Fruit fly (Drosophila melanogaster): Measurements from ENCODE around the gene CG34250.
A peak's percentile ranks its signal among the peaks of the same experiment; 100 is the strongest.

The CG34250 gene

DNA sequence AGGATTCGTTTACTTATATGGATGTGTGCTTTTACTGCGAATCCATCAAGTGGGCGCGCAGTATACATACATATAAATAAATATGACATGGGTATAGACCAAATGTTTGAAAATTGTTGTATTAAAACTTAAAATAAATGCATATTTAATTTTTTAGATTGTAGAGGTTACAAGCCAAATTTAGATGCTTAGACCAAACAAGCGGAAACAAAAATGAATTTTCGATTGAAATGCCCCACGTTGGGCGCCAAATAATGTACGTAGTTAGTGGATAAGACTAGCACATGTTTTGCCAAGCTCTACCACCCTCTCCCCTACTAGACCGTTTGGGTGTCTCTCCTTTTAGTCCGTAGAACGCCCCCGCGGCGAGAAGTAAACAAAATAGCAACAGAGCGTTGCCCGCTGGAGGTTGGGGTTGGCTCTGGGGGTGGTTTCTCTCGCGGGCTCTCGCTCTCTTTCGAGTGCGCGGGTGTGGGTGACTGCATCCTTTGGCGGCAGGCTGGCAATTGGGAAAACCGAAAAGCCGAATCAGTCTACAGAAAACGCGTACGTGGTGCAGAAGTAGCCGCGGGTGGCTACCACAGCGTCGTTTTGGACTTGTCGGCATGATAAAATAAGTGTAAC, 37.0 kb upstream of the CG34250 start, which contains the start of gene CG18265:
CG18265 (plus strand) TSS at position 530 of the 624 bp plus-strand sequence.
- TF ChIP-seq CG7368 (GFP tag; optimal IDR thresholded peaks at IDR 0.05), result peak; percentile 4
- no peak for TF ChIP-seq Eip93F (GFP tag; optimal IDR thresholded peaks at IDR 0.05)

dm6 chr3L:17441602-17442001, 34.4 kb upstream of the CG34250 start:
- TF ChIP-seq CG34406 (GFP tag; optimal IDR thresholded peaks at IDR 0.05), result no peak
- no peak for TF ChIP-seq fd85E (GFP tag; optimal IDR thresholded peaks at IDR 0.05)
- no peak for TF ChIP-seq dac (GFP tag; optimal IDR thresholded peaks at IDR 0.05)
- no peak for TF ChIP-seq CG4318 (GFP tag; optimal IDR thresholded peaks at IDR 0.05)
- TF ChIP-seq dsx (GFP tag; optimal IDR thresholded peaks at IDR 0.05; ENCODE audit: poor library complexity, severe bottlenecking), result no peak
- TF ChIP-seq eg (GFP tag; IDR thresholded peaks at IDR 0.05), result no peak
- TF ChIP-seq Lpt (GFP tag; optimal IDR thresholded peaks at IDR 0.05), result no peak
- TF ChIP-seq esn (GFP tag; optimal IDR thresholded peaks at IDR 0.05), result no peak
- no peak for TF ChIP-seq pdm3 (GFP tag; optimal IDR thresholded peaks at IDR 0.05)
- no peak for TF ChIP-seq CG9139 (GFP tag; optimal IDR thresholded peaks at IDR 0.05)

dm6 chr3L:17444569-17444968, 31.5 kb upstream of the CG34250 start:
- TF ChIP-seq achi (GFP tag; optimal IDR thresholded peaks at IDR 0.05) (no peak), topi (GFP tag; optimal IDR thresholded peaks at IDR 0.05) (no peak), CG9139 (GFP tag; optimal IDR thresholded peaks at IDR 0.05) (no peak), Blimp-1 (GFP tag; optimal IDR thresholded peaks at IDR 0.05) (no peak), CG6276 (GFP tag; optimal IDR thresholded peaks at IDR 0.05) (no peak), salr (GFP tag; optimal IDR thresholded peaks at IDR 0.05) (no peak), CG6854 (GFP tag; optimal IDR thresholded peaks at IDR 0.05) (no peak), CG32006 (GFP tag; optimal IDR thresholded peaks at IDR 0.05) (no peak), CG16779 (tag; optimal IDR thresholded peaks at IDR 0.05) (no peak), Smox (GFP tag; optimal IDR thresholded peaks at IDR 0.05) (no peak), OdsH (GFP tag; optimal IDR thresholded peaks at IDR 0.05) (no peak), esn (GFP tag; optimal IDR thresholded peaks at IDR 0.05) (no peak), CG6792 (GFP tag; optimal IDR thresholded peaks at IDR 0.05) (no peak), cyc (GFP tag; optimal IDR thresholded peaks at IDR 0.05) (no peak), CG11294 (GFP tag; IDR thresholded peaks at IDR 0.05) (no peak), CG6163 (GFP tag; IDR thresholded peaks at IDR 0.05) (no peak), CG10631 (GFP tag; optimal IDR thresholded peaks at IDR 0.05) (no peak), CG8632 (GFP tag; optimal IDR thresholded peaks at IDR 0.05) (no peak), Met (GFP tag; optimal IDR thresholded peaks at IDR 0.05) (no peak), CG11902 (GFP tag; optimal IDR thresholded peaks at IDR 0.05) (no peak)

DNA sequence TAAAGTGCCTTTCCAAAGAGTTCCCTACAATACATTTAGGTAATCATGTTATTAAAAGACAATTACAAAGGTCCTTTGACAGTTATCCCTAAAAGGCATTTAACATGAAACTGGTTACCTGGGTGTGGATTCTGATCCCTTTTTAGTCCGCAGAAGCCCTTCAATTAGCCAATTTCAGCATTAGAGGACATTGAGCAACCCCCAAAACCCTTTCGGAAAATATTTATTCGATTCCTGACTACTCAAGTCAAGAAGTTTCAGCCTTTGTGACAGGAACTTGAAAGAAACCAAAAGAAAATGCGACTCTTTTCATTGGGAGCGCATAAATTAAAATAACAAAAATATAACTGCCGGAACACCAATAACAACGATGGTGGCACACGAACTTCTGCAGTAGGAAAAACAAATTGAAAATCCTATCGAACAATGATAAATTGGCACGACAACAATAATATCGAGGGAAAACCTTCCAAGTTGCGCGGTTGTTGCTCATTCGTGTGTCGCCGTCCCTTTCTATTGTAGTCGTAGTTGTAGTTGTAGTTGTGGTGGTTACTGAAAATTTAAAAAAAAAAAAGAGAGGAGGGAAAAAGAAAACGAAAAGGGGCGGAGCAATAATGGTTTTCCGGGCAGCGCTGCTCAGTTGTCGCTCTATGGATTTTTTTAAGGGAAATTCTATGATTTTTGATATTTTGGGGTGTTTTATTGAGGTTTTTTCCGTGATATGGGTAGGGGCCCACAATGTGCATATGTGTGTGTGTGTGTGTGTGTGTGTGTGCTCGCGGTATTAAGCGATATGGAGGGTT, 30.2 kb upstream of the CG34250 start:
- TF ChIP-seq CG6276 (GFP tag; optimal IDR thresholded peaks at IDR 0.05) (no peak), dsx (GFP tag; optimal IDR thresholded peaks at IDR 0.05; ENCODE audit: poor library complexity, severe bottlenecking) (no peak)

- TF ChIP-seq Sox15 (GFP tag; optimal IDR thresholded peaks at IDR 0.05), result no peak
- no peak; the same call in 1 of the 2 replicates for TF ChIP-seq CG11294 (GFP tag; IDR thresholded peaks at IDR 0.05)
- no peak for TF ChIP-seq CG7368 (GFP tag; optimal IDR thresholded peaks at IDR 0.05)
- TF ChIP-seq CG31627 (GFP tag; optimal IDR thresholded peaks at IDR 0.05), result no peak
- TF ChIP-seq CG3032 (tag; optimal IDR thresholded peaks at IDR 0.05), result no peak
- TF ChIP-seq salr (GFP tag; optimal IDR thresholded peaks at IDR 0.05), result no peak
- no peak for TF ChIP-seq CG11902 (GFP tag; optimal IDR thresholded peaks at IDR 0.05)
Observed at dm6 chr3L:17447881-17448280, 28.1 kb upstream of the CG34250 start.

Measured in whole organism, prepupa.